Worm (Caenorhabditis elegans): ENCODE results near the gene str-206.
A peak's percentile ranks its signal among the peaks of the same experiment; 100 is the strongest.

- no peak for TF ChIP-seq efl-1 (GFP tag; optimal IDR thresholded peaks at IDR 0.05)
- TF ChIP-seq ama-1 (optimal IDR thresholded peaks at IDR 0.05) = peak; percentile 77
- TF ChIP-seq ama-1 (GFP tag; optimal IDR thresholded peaks at IDR 0.05) = no peak
- TF ChIP-seq K11D2.4 (GFP tag; IDR thresholded peaks at IDR 0.05) = peak; percentile 32; the same call in 1 of the 2 replicates
- no peak for TF ChIP-seq mxl-1 (tag; optimal IDR thresholded peaks at IDR 0.05)
- TF ChIP-seq dpl-1 (GFP tag; optimal IDR thresholded peaks at IDR 0.05) = no peak
- no peak for TF ChIP-seq nfya-1 (tag; optimal IDR thresholded peaks at IDR 0.05; ENCODE audit: borderline replicate concordance, insufficient read depth)
- no peak for TF ChIP-seq lin-35 (GFP tag; optimal IDR thresholded peaks at IDR 0.05)
- TF ChIP-seq akir-1 (GFP tag; optimal IDR thresholded peaks at IDR 0.05) = no peak
- TF ChIP-seq F57A8.1 (GFP tag; optimal IDR thresholded peaks at IDR 0.05) = no peak
- no peak for TF ChIP-seq unc-62 (GFP tag; optimal IDR thresholded peaks at IDR 0.05)
- peak; percentile 6 for TF ChIP-seq lin-54 (GFP tag; optimal IDR thresholded peaks at IDR 0.05)
- no peak for TF ChIP-seq sea-2 (GFP tag; IDR thresholded peaks at IDR 0.05)
Measured at ce11 chrV:6228400-6228895, 10.5 kb downstream of the str-206 start.

Data from whole organism, young adult.